Fruit fly (Drosophila melanogaster): ENCODE measurements around the gene cona.

cona gene

DNA sequence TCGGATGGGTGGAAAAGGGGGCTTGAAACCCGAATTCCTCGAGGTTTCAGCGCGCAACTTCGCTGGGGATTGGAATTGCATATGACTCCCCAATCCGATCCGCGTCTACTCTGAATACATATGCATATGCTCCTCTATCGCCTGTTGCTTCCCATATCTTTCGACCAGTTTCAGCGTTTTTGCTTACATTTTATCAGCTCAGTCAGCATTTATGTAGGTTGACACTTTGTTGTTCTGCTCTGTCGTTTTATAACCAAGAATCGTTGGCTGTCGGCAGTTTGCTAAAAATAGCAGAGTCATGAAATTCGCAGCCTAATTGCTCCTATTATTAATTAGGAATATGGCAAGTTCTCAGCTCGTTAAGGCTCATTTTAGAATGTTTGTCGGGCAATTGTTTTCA, 10.1 kb downstream of the cona start:
- no peak for TF ChIP-seq Atf-2 (GFP tag; optimal IDR thresholded peaks at IDR 0.05)
- TF ChIP-seq CG1792 (GFP tag; optimal IDR thresholded peaks at IDR 0.05) = no peak
- no peak for TF ChIP-seq Ravus (GFP tag; IDR thresholded peaks at IDR 0.05)
- peak; percentile 38 for TF ChIP-seq Med (GFP tag)
- TF ChIP-seq CG5953 (GFP tag; IDR thresholded peaks at IDR 0.05) = no peak

- peak; percentile 87 for TF ChIP-seq CG1024 (GFP tag; IDR thresholded peaks at IDR 0.05)
- peak; percentile 5 for TF ChIP-seq pzg (GFP tag; optimal IDR thresholded peaks at IDR 0.05)
- TF ChIP-seq CG18476 (GFP tag; optimal IDR thresholded peaks at IDR 0.05) = peak; percentile 91
- peak; percentile 92 for TF ChIP-seq CG9932 (GFP tag; IDR thresholded peaks at IDR 0.05)
- no peak; the same call in 1 of the 2 replicates for TF ChIP-seq CG13287 (GFP tag; IDR thresholded peaks at IDR 0.05; ENCODE audit: partially characterized antibody)
- no peak for TF ChIP-seq pan (optimal IDR thresholded peaks at IDR 0.05)
- peak in 1 of 2 experiments; percentile 95 for TF ChIP-seq pan (GFP tag; optimal IDR thresholded peaks at IDR 0.05 in 1 of 2, IDR thresholded peaks at IDR 0.05 in 1 of 2)
- peak; percentile 92 for TF ChIP-seq zfh1 (GFP tag; IDR thresholded peaks at IDR 0.05)
- TF ChIP-seq gcm (GFP tag; optimal IDR thresholded peaks at IDR 0.05) = peak; percentile 88
- peak; percentile 91 for TF ChIP-seq CG1233 (GFP tag; optimal IDR thresholded peaks at IDR 0.05)
- TF ChIP-seq gsb (GFP tag; IDR thresholded peaks at IDR 0.05) = peak; percentile 74
- peak; percentile 91 for TF ChIP-seq pho (GFP tag; optimal IDR thresholded peaks at IDR 0.05)
- no peak for TF ChIP-seq unc-4 (GFP tag; IDR thresholded peaks at IDR 0.05; ENCODE audit: partially characterized antibody)
- TF ChIP-seq vvl (GFP tag; IDR thresholded peaks at IDR 0.05) = peak; percentile 97
- TF ChIP-seq CG33213 (GFP tag; optimal IDR thresholded peaks at IDR 0.05) = peak; percentile 93
- TF ChIP-seq exex (tag; optimal IDR thresholded peaks at IDR 0.05) = peak; percentile 85
- TF ChIP-seq CG9215 (GFP tag; IDR thresholded peaks at IDR 0.05) = peak; percentile 91
- TF ChIP-seq CG4328 (GFP tag; optimal IDR thresholded peaks at IDR 0.05) = peak; percentile 72
- peak; percentile 75 for TF ChIP-seq CG10431 (GFP tag; optimal IDR thresholded peaks at IDR 0.05)
- peak; percentile 91 for TF ChIP-seq stc (GFP tag; IDR thresholded peaks at IDR 0.05)
- TF ChIP-seq CG10267 (tag; optimal IDR thresholded peaks at IDR 0.05) = peak; percentile 90
- peak; percentile 86 for TF ChIP-seq CG17802 (tag; optimal IDR thresholded peaks at IDR 0.05)
- peak; percentile 92 for TF ChIP-seq CG30431 (GFP tag; optimal IDR thresholded peaks at IDR 0.05)
- peak; percentile 63 for TF ChIP-seq CG3995 (GFP tag; optimal IDR thresholded peaks at IDR 0.05)
- peak; percentile 92 for TF ChIP-seq CG15601 (tag; optimal IDR thresholded peaks at IDR 0.05)
- TF ChIP-seq CG18599 (GFP tag; optimal IDR thresholded peaks at IDR 0.05) = peak; percentile 95
- peak; percentile 89 for TF ChIP-seq onecut (GFP tag; IDR thresholded peaks at IDR 0.05)
- TF ChIP-seq otp (GFP tag; IDR thresholded peaks at IDR 0.05) = peak; percentile 95
- no peak for TF ChIP-seq pita (GFP tag; optimal IDR thresholded peaks at IDR 0.05)
- TF ChIP-seq CG31365 (tag; optimal IDR thresholded peaks at IDR 0.05) = peak; percentile 83
- no peak for TF ChIP-seq hb (GFP tag; IDR thresholded peaks at IDR 0.05; ENCODE audit: partially characterized antibody)
- TF ChIP-seq CG17361 (GFP tag; IDR thresholded peaks at IDR 0.05) = peak; percentile 95
- no peak for TF ChIP-seq fru (optimal IDR thresholded peaks at IDR 0.05)
- peak; percentile 62 for TF ChIP-seq CG10565 (GFP tag; optimal IDR thresholded peaks at IDR 0.05)
- TF ChIP-seq CG43689 (GFP tag; IDR thresholded peaks at IDR 0.05) = peak; percentile 69
- TF ChIP-seq her (GFP tag; optimal IDR thresholded peaks at IDR 0.05) = peak; percentile 85
- TF ChIP-seq toy (GFP tag; IDR thresholded peaks at IDR 0.05) = peak; percentile 77
- TF ChIP-seq tx (GFP tag; optimal IDR thresholded peaks at IDR 0.05) = peak; percentile 92
- TF ChIP-seq CG17359 (tag; optimal IDR thresholded peaks at IDR 0.05) = peak; percentile 97
- no peak for TF ChIP-seq Sin3A (optimal IDR thresholded peaks at IDR 0.05)
- TF ChIP-seq slbo (GFP tag; IDR thresholded peaks at IDR 0.05) = peak; percentile 95
- TF ChIP-seq ac (GFP tag; optimal IDR thresholded peaks at IDR 0.05) = peak; percentile 74
- peak; percentile 74; the same call in 1 of the 2 replicates for TF ChIP-seq rib (GFP tag; IDR thresholded peaks at IDR 0.05)
- TF ChIP-seq E2f1 (GFP tag; IDR thresholded peaks at IDR 0.05) = peak; percentile 90
Observed at dm6 chr3R:18396801-18397604, 11.4 kb downstream of the cona start, which contains the start of gene Vti1b. TSS of gene Vti1b (plus strand) at chr3R:18396995.
